Worm (Caenorhabditis elegans) whole organism, L3 larva: Measurements from ENCODE around the gene attf-3.
A peak's percentile ranks its signal among the peaks of the same experiment; 100 is the strongest.

Source experiments
- R02D3.7 ChIP-seq: fragments of 150-350 bp; optimal IDR thresholded peaks from 2 replicates; lab custom pipeline; 2014; ENCODE audit warnings: missing biosample characterization, missing genetic modification characterization
- ZK546.5 ChIP-seq: sonication (generic microtip); optimal IDR thresholded peaks from 2 replicates; lab custom pipeline; 2017; ENCODE audit warnings: missing biosample characterization, missing genetic modification characterization
- ama-1 ChIP-seq: fragments of 150-350 bp; optimal IDR thresholded peaks from 2 replicates; lab custom pipeline; 2018
- ceh-16 ChIP-seq: sonication (generic microtip); optimal IDR thresholded peaks from 2 replicates; lab custom pipeline; 2017; ENCODE audit warnings: missing biosample characterization, missing genetic modification characterization
- ceh-28 ChIP-seq: fragments of 150-350 bp; optimal IDR thresholded peaks from 2 replicates; lab custom pipeline; 2014; ENCODE audit warnings: missing biosample characterization, missing genetic modification reagents, missing genetic modification characterization
- ceh-82 ChIP-seq: fragments of 150-350 bp; optimal IDR thresholded peaks from 2 replicates; lab custom pipeline; 2014; ENCODE audit warnings: missing biosample characterization, missing genetic modification characterization
- daf-12 ChIP-seq: fragments of 150-350 bp; optimal IDR thresholded peaks from 2 replicates; lab custom pipeline; 2014; ENCODE audit warnings: missing biosample characterization, missing genetic modification reagents, missing genetic modification characterization
- egl-27 ChIP-seq: sonication (generic microtip); optimal IDR thresholded peaks from 4 replicates; lab custom pipeline; 2017; ENCODE audit warnings: missing biosample characterization, missing genetic modification reagents, missing genetic modification characterization
- egl-5 ChIP-seq: fragments of 150-350 bp; optimal IDR thresholded peaks from 2 replicates; lab custom pipeline; 2017; ENCODE audit warnings: missing biosample characterization, missing genetic modification reagents, missing genetic modification characterization, inconsistent platforms
- elt-1 ChIP-seq: fragments of 150-350 bp; optimal IDR thresholded peaks from 2 replicates; lab custom pipeline; 2014; ENCODE audit warnings: missing biosample characterization, missing genetic modification characterization
- elt-2 ChIP-seq: sonication (generic microtip); optimal IDR thresholded peaks from 2 replicates; lab custom pipeline; 2016; ENCODE audit warnings: missing genetic modification reagents, mild to moderate bottlenecking, missing genetic modification characterization, missing compliant biosample characterization
- elt-3 ChIP-seq, 3 experiments: fragments of 150-350 bp in 1 of 3; sonication (generic microtip) in 2 of 3; optimal IDR thresholded peaks; 2 replicates in 2 of 3; 4 replicates in 1 of 3; lab custom pipeline; 2014 to 2017; ENCODE audit warnings: missing biosample characterization in 3 of 3, missing genetic modification characterization in 3 of 3
- eor-1 ChIP-seq, 2 experiments: fragments of 150-350 bp; optimal IDR thresholded peaks; 2 replicates each; lab custom pipeline; 2014 to 2018; ENCODE audit warnings: missing biosample characterization in 2 of 2, missing genetic modification characterization in 2 of 2
- fkh-10 ChIP-seq: sonication (generic microtip); optimal IDR thresholded peaks from 2 replicates; lab custom pipeline; 2017; ENCODE audit warnings: missing biosample characterization, missing genetic modification reagents, missing genetic modification characterization
- fkh-2 ChIP-seq: fragments of 150-350 bp; optimal IDR thresholded peaks from 2 replicates; lab custom pipeline; 2014; ENCODE audit warnings: missing biosample characterization, missing genetic modification reagents, missing genetic modification characterization
- fos-1 ChIP-seq: fragments of 150-350 bp; optimal IDR thresholded peaks from 2 replicates; lab custom pipeline; 2014; ENCODE audit warnings: missing biosample characterization, missing genetic modification characterization
- hmg-11 ChIP-seq: sonication (generic microtip); optimal IDR thresholded peaks from 2 replicates; lab custom pipeline; 2016; ENCODE audit warnings: missing genetic modification characterization, missing compliant biosample characterization
- jun-1 ChIP-seq: fragments of 150-350 bp; optimal IDR thresholded peaks from 2 replicates; lab custom pipeline; 2014; ENCODE audit warnings: missing biosample characterization, missing genetic modification reagents, missing genetic modification characterization
- lin-15B ChIP-seq: fragments of 150-350 bp; optimal IDR thresholded peaks from 2 replicates; lab custom pipeline; 2014; ENCODE audit warnings: missing biosample characterization, missing genetic modification characterization
- lin-39 ChIP-seq: fragments of 150-350 bp; optimal IDR thresholded peaks from 2 replicates; lab custom pipeline; 2018; ENCODE audit warnings: missing biosample characterization, missing genetic modification reagents, missing genetic modification characterization
- mml-1 ChIP-seq: fragments of 150-350 bp; sonication (generic microtip); optimal IDR thresholded peaks from 3 replicates; lab custom pipeline; 2014; ENCODE audit warnings: missing biosample characterization, missing genetic modification characterization
- nfya-1 ChIP-seq: sonication (generic microtip); optimal IDR thresholded peaks from 2 replicates; lab custom pipeline; 2017; ENCODE audit warnings: missing genetic modification characterization, mild to moderate bottlenecking, missing compliant biosample characterization, antibody characterized with exemption, moderate library complexity; ENCODE audit not compliant: insufficient read depth
- nhr-11 ChIP-seq: fragments of 150-350 bp; optimal IDR thresholded peaks from 2 replicates; lab custom pipeline; 2014; ENCODE audit warnings: missing biosample characterization, missing genetic modification characterization
- nhr-12 ChIP-seq: fragments of 150-350 bp; optimal IDR thresholded peaks from 2 replicates; lab custom pipeline; 2014; ENCODE audit warnings: missing biosample characterization, missing genetic modification characterization
- nhr-23 ChIP-seq: fragments of 150-350 bp; optimal IDR thresholded peaks from 2 replicates; lab custom pipeline; 2014; ENCODE audit warnings: missing biosample characterization, missing genetic modification reagents, missing genetic modification characterization
- nhr-67 ChIP-seq: fragments of 150-350 bp; optimal IDR thresholded peaks from 2 replicates; lab custom pipeline; 2014; ENCODE audit warnings: missing biosample characterization, missing genetic modification characterization
- nhr-77 ChIP-seq: fragments of 150-350 bp; optimal IDR thresholded peaks from 2 replicates; lab custom pipeline; 2014; ENCODE audit warnings: missing biosample characterization, missing genetic modification characterization
- pqm-1 ChIP-seq: fragments of 150-350 bp; optimal IDR thresholded peaks from 2 replicates; lab custom pipeline; 2017; ENCODE audit warnings: missing biosample characterization, missing genetic modification characterization, inconsistent platforms
- sea-2 ChIP-seq: fragments of 150-350 bp; sonication (generic microtip); optimal IDR thresholded peaks from 4 replicates; lab custom pipeline; 2014; ENCODE audit warnings: missing biosample characterization, missing genetic modification reagents, missing genetic modification characterization
- skn-1 ChIP-seq: fragments of 150-350 bp; optimal IDR thresholded peaks from 2 replicates; lab custom pipeline; 2014; ENCODE audit warnings: missing biosample characterization, missing genetic modification characterization
- snpc-4 ChIP-seq: fragments of 150-350 bp; optimal IDR thresholded peaks from 2 replicates; lab custom pipeline; 2014; ENCODE audit warnings: missing biosample characterization, missing genetic modification characterization
- tbx-2 ChIP-seq: sonication (generic microtip); optimal IDR thresholded peaks from 2 replicates; lab custom pipeline; 2016; ENCODE audit warnings: mild to moderate bottlenecking, missing genetic modification characterization, missing compliant biosample characterization
- unc-39 ChIP-seq: sonication (generic microtip); optimal IDR thresholded peaks from 4 replicates; lab custom pipeline; 2017; ENCODE audit warnings: missing biosample characterization, missing genetic modification characterization
- unc-62 ChIP-seq: fragments of 150-350 bp; sonication (generic microtip); optimal IDR thresholded peaks from 4 replicates; lab custom pipeline; 2014; ENCODE audit warnings: missing biosample characterization, missing genetic modification reagents, missing genetic modification characterization
- zag-1 ChIP-seq: fragments of 150-350 bp; optimal IDR thresholded peaks from 2 replicates; lab custom pipeline; 2014; ENCODE audit warnings: missing biosample characterization, missing genetic modification characterization
- ztf-11 ChIP-seq: fragments of 150-350 bp; optimal IDR thresholded peaks from 2 replicates; lab custom pipeline; 2014; ENCODE audit warnings: missing biosample characterization, missing genetic modification characterization
- ztf-4 ChIP-seq: fragments of 150-350 bp; optimal IDR thresholded peaks from 2 replicates; lab custom pipeline; 2014; ENCODE audit warnings: missing biosample characterization, missing genetic modification characterization

The attf-3 gene

ce11 chrIII:38117-38516, 48.1 kb downstream of the attf-3 start, which contains the start of gene clp-10:
Gene clp-10, minus strand, starts transcription at chrIII:38217.
- TF ChIP-seq snpc-4 (tag; lab: Kevin White, UChicago) (no peak), egl-5 (no peak), jun-1 (tag; lab: Kevin White, UChicago) (no peak)

DNA sequence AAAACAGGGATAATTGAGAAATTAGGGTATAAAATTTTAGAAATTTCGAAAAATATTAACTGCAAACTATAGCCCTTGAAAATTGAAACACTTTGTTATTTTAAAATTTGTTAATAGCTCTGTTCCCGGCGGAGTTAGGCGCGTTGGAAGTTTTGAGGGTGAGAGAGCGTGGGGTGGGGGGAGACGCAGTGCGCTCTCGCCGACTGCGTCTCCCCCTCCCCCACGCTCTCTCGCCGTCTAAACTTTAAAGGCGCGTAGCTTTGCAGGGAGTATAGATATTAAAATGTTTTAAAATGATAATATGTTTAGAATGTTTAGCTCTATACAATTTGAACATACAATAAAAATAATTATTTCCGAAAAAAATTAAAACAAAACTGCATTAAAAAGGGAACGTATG, 52.9 kb downstream of the attf-3 start:
- TF ChIP-seq unc-62 (GFP tag; lab: Kevin White, UChicago) (no peak), nhr-67 (tag; lab: Kevin White, UChicago) (no peak), skn-1 (tag; lab: Kevin White, UChicago) (no peak), R02D3.7 (no peak), lin-39 (tag; lab: Kevin White, UChicago) (no peak), daf-12 (tag; lab: Kevin White, UChicago) (no peak), zag-1 (tag; lab: Kevin White, UChicago) (no peak), lin-15B (no peak), eor-1 (tag; optimal IDR thresholded peaks at IDR 0.05; lab: Kevin White, UChicago) (no peak), nhr-11 (tag; lab: Kevin White, UChicago) (no peak), elt-3 (tag; optimal IDR thresholded peaks at IDR 0.05; lab: Kevin White, UChicago) (no peak)

DNA sequence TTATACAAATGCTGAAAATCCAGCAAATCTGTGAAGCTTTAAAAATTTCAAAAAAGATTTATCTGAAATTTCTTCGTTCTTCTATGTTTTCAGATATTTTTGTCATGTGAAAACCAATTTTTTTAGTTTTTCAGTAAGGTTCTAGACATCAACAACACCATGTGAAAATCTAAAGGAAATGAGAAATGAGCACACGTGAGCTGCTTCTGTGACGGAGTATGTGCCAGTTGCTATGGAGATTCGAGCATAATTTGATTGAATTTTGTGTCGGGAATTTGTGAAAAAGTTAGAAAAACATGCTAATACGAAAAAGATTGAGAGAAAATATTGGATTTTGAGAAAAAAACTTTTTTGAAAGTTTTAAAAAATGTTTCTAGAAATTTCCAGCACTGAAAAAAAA, 54.6 kb downstream of the attf-3 start:
- TF ChIP-seq nhr-77 (tag; lab: Kevin White, UChicago) (no peak), unc-62 (GFP tag; lab: Kevin White, UChicago) (no peak), zag-1 (tag; lab: Kevin White, UChicago) (no peak), unc-39 (tag; lab: Kevin White, UChicago) (no peak), egl-27 (no peak), lin-15B (no peak)

DNA sequence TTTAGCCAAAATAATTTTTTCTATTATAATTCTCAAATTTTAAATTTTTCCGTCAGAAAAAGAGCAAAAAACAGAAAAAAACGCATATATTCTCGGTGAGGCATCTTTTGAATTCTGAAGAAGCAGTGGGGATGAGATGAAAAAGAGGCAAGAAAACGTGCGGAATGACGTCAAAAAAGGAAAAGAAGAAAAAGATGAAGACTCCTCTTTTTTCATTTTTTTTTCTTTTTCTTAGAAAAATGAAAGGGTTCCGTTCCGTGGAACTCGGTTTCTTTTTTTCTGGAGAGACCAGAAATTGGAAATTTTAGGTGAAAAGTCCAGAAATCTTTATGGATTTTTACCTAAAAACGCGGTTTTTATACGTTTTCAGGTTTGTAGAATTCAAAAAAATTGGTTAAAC, 55.8 kb downstream of the attf-3 start:
- TF ChIP-seq lin-15B: no peak
- TF ChIP-seq ztf-4 (tag; lab: Kevin White, UChicago): no peak
- peak; percentile 94 for TF ChIP-seq fkh-10 (GFP tag; lab: Kevin White, UChicago)
- no peak for TF ChIP-seq nhr-23 (tag; lab: Kevin White, UChicago)
- TF ChIP-seq nfya-1 (tag; lab: Kevin White, UChicago): peak; percentile 35
- no peak for TF ChIP-seq elt-1 (tag; lab: Kevin White, UChicago)

ce11 chrIII:29626-30025, 56.6 kb downstream of the attf-3 start:
- TF ChIP-seq fos-1: no peak
- TF ChIP-seq egl-27: no peak
- TF ChIP-seq sea-2 (GFP tag; lab: Kevin White, UChicago): no peak
- no peak for TF ChIP-seq ZK546.5 (tag; lab: Kevin White, UChicago)

DNA sequence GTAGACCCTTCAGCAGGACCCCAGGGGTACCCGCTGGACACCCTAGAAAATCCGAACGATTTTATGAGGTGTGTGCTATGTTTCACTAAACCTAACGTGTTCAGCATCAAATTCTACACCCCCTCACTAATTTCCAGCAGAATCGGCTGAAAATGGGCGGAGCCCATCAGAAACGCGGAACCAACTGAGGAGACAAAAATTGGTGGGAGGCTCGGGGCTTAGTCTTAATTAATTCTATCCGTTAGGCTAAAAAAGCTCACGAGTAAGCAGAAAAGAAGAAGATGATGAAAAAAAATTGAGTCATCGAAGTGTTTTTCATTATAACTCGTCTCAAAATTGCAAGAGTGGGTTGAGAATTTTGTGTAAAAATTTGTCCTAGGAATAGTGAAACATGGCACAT, 57.3 kb downstream of the attf-3 start:
- no peak for TF ChIP-seq fkh-2 (tag; lab: Kevin White, UChicago)
- TF ChIP-seq tbx-2: no peak
- TF ChIP-seq elt-2 (tag; lab: Kevin White, UChicago): no peak
- TF ChIP-seq nhr-12: no peak
- no peak for TF ChIP-seq zag-1 (tag; lab: Kevin White, UChicago)
- TF ChIP-seq mml-1 (tag; lab: Kevin White, UChicago): no peak
- no peak for TF ChIP-seq sea-2 (GFP tag; lab: Kevin White, UChicago)

DNA sequence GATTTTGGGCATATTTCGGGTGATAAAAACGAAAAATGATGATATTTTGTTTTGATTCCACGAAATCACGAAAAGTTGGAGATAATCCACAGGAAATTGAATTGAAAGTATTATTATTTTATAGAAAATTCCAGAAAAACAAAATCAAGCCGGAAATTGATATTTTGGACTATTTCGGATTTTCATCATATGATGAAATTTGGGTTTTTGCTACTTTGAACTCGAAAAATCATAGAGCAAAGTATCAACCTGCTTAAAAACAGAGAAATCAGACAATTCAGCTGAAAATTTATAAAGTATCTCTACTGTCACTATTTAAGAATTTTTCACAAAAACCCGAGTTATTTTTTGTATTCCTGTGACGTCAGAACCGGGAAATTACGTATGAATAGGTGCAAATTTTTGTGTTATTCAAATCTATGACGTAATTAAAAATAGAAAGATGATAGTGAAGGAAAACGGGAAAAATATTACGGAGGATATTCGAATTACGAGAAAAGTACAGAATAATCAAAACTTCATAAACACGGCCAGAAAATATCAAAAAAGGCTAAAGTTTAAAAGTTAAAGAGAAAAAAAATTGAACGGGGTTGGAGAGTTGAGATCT, 58.7 kb downstream of the attf-3 start:
- TF ChIP-seq lin-15B: no peak
- TF ChIP-seq pqm-1: no peak
- TF ChIP-seq ceh-82: no peak
- no peak for TF ChIP-seq elt-3 (tag; optimal IDR thresholded peaks at IDR 0.05; lab: Kevin White, UChicago)
- no peak for TF ChIP-seq fos-1
- TF ChIP-seq tbx-2: no peak
- TF ChIP-seq hmg-11 (tag; lab: Kevin White, UChicago): no peak
- no peak for TF ChIP-seq ceh-16 (tag; lab: Kevin White, UChicago)
- no peak for TF ChIP-seq ama-1 (lab: Kevin White, UChicago)
- no peak for TF ChIP-seq ceh-28 (tag; lab: Kevin White, UChicago)
- TF ChIP-seq ztf-11 (tag; lab: Kevin White, UChicago): no peak
- TF ChIP-seq R02D3.7: no peak
